Fruit fly (Drosophila melanogaster) whole organism, adult: ENCODE results near the gene Arpc5.

ENCODE experiments used
- CG12768 ChIP-seq: fragments of 200-800 bp; sonication (Bioruptor generic); optimal IDR thresholded peaks from 2 replicates; lab custom pipeline; 2017; ENCODE audit warnings: missing biosample characterization, missing genetic modification characterization, mild to moderate bottlenecking, moderate library complexity, missing genetic modification reagents
- CG14711 ChIP-seq: fragments of 200-800 bp; sonication (Bioruptor generic); optimal IDR thresholded peaks from 2 replicates; lab custom pipeline; 2018; ENCODE audit warnings: missing biosample characterization, mild to moderate bottlenecking, missing genetic modification characterization, moderate library complexity
- CG33017 ChIP-seq: fragments of 200-800 bp; sonication (Bioruptor generic); optimal IDR thresholded peaks from 2 replicates; lab custom pipeline; 2018; ENCODE audit warnings: missing biosample characterization, mild to moderate bottlenecking, missing genetic modification characterization, moderate library complexity
- Hr96 ChIP-seq: fragments of 200-800 bp; sonication (Bioruptor generic); optimal IDR thresholded peaks from 2 replicates; lab custom pipeline; 2016; ENCODE audit warnings: missing biosample characterization, missing genetic modification characterization
- ovo ChIP-seq: fragments of 200-800 bp; sonication (Bioruptor generic); optimal IDR thresholded peaks from 2 replicates; lab custom pipeline; 2016; ENCODE audit warnings: missing biosample characterization, missing genetic modification characterization
- pad ChIP-seq: fragments of 200-800 bp; sonication (Bioruptor generic); optimal IDR thresholded peaks from 3 replicates; lab custom pipeline; 2017; ENCODE audit warnings: missing biosample characterization, missing genetic modification characterization, mild to moderate bottlenecking, moderate library complexity, missing genetic modification reagents
- tj ChIP-seq: fragments of 200-800 bp; sonication (Bioruptor generic); optimal IDR thresholded peaks from 3 replicates; lab custom pipeline; 2017; ENCODE audit warnings: missing biosample characterization, mild to moderate bottlenecking, missing genetic modification characterization, moderate library complexity
- toe ChIP-seq: fragments of 200-800 bp; sonication (Bioruptor generic); optimal IDR thresholded peaks from 2 replicates; lab custom pipeline; 2016; ENCODE audit warnings: missing biosample characterization, missing genetic modification characterization

DNA sequence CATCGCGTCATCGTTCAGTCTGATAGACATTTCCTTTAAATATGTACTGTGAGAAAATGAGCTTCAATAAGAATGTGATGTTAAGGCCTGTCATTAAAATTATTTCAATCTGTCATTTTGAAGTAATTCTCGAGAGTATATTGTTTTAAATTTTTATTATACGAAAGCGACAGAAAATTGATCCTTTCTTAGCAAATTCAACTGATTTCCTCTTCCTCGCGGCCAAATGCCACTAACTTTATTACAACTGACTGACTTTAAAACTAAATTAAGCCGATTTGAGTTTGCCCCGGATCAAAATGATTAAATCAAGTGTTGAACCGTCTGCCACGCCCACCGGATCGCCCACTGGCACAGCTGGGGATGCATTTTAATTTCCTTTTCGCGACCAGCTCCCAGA is 27.4 kb upstream of the Arpc5 start, which contains the start of gene CG3515:
- TF ChIP-seq CG33017 (no peak), CG12768 (GFP tag; lab: Kevin White, UChicago) (no peak), CG14711 (tag; lab: Kevin White, UChicago) (no peak), ovo (GFP tag; lab: Kevin White, UChicago) (no peak), toe (GFP tag; lab: Kevin White, UChicago) (no peak), tj (GFP tag; lab: Kevin White, UChicago) (no peak), Hr96 (GFP tag; lab: Kevin White, UChicago) (no peak), pad (GFP tag; lab: Kevin White, UChicago) (no peak)
